Worm (Caenorhabditis elegans): ENCODE results near the gene wrt-2.

DNA sequence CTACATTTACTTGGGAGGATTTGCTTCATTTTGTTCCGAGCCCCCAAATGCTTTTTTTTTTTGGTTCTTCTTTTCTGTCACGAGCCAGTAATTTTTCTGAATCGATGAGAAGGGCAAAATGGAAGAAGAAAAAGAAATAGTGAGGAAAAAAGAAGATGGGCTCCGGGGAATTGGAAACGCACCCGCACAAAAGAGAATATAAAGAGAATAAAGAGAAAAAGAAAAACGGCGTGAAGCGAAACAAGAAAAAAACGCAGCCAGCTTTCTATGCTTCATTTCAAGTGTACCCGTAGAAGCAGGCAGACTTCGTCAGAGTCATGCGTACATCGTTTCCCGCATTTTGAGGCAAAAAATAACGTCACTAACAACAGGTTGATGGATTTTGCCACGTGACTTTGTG, 16.9 kb upstream of the wrt-2 start:
- TF ChIP-seq cog-1 (tag; optimal IDR thresholded peaks at IDR 0.05): no peak
- TF ChIP-seq T22C8.4 (GFP tag; IDR thresholded peaks at IDR 0.05): no peak
